Worm (Caenorhabditis elegans) whole organism, L3 larva: ENCODE data around the gene F07C3.3.

Source experiments
- R02D3.7 ChIP-seq: fragments of 150-350 bp; optimal IDR thresholded peaks from 2 replicates; lab custom pipeline; 2014; ENCODE audit warnings: missing biosample characterization, missing genetic modification characterization
- ama-1 ChIP-seq: fragments of 150-350 bp; optimal IDR thresholded peaks from 2 replicates; lab custom pipeline; 2018
- ceh-16 ChIP-seq: sonication (generic microtip); optimal IDR thresholded peaks from 2 replicates; lab custom pipeline; 2017; ENCODE audit warnings: missing biosample characterization, missing genetic modification characterization
- ceh-28 ChIP-seq: fragments of 150-350 bp; optimal IDR thresholded peaks from 2 replicates; lab custom pipeline; 2014; ENCODE audit warnings: missing biosample characterization, missing genetic modification reagents, missing genetic modification characterization
- ceh-82 ChIP-seq: fragments of 150-350 bp; optimal IDR thresholded peaks from 2 replicates; lab custom pipeline; 2014; ENCODE audit warnings: missing biosample characterization, missing genetic modification characterization
- ceh-9 ChIP-seq: sonication (generic microtip); optimal IDR thresholded peaks from 2 replicates; lab custom pipeline; 2018; ENCODE audit warnings: missing biosample characterization, missing genetic modification characterization
- daf-12 ChIP-seq: fragments of 150-350 bp; optimal IDR thresholded peaks from 2 replicates; lab custom pipeline; 2014; ENCODE audit warnings: missing biosample characterization, missing genetic modification reagents, missing genetic modification characterization
- egl-27 ChIP-seq: sonication (generic microtip); optimal IDR thresholded peaks from 4 replicates; lab custom pipeline; 2017; ENCODE audit warnings: missing biosample characterization, missing genetic modification reagents, missing genetic modification characterization
- egl-5 ChIP-seq: fragments of 150-350 bp; optimal IDR thresholded peaks from 2 replicates; lab custom pipeline; 2017; ENCODE audit warnings: missing biosample characterization, missing genetic modification reagents, missing genetic modification characterization, inconsistent platforms
- elt-1 ChIP-seq: fragments of 150-350 bp; optimal IDR thresholded peaks from 2 replicates; lab custom pipeline; 2014; ENCODE audit warnings: missing biosample characterization, missing genetic modification characterization
- elt-2 ChIP-seq: sonication (generic microtip); optimal IDR thresholded peaks from 2 replicates; lab custom pipeline; 2016; ENCODE audit warnings: missing genetic modification reagents, mild to moderate bottlenecking, missing genetic modification characterization, missing compliant biosample characterization
- eor-1 ChIP-seq, 2 experiments: fragments of 150-350 bp; optimal IDR thresholded peaks; 2 replicates each; lab custom pipeline; 2014 to 2018; ENCODE audit warnings: missing biosample characterization in 2 of 2, missing genetic modification characterization in 2 of 2
- fkh-10 ChIP-seq: sonication (generic microtip); optimal IDR thresholded peaks from 2 replicates; lab custom pipeline; 2017; ENCODE audit warnings: missing biosample characterization, missing genetic modification reagents, missing genetic modification characterization
- fkh-2 ChIP-seq: fragments of 150-350 bp; optimal IDR thresholded peaks from 2 replicates; lab custom pipeline; 2014; ENCODE audit warnings: missing biosample characterization, missing genetic modification reagents, missing genetic modification characterization
- hmg-11 ChIP-seq: sonication (generic microtip); optimal IDR thresholded peaks from 2 replicates; lab custom pipeline; 2016; ENCODE audit warnings: missing genetic modification characterization, missing compliant biosample characterization
- lin-15B ChIP-seq: fragments of 150-350 bp; optimal IDR thresholded peaks from 2 replicates; lab custom pipeline; 2014; ENCODE audit warnings: missing biosample characterization, missing genetic modification characterization
- lin-39 ChIP-seq: fragments of 150-350 bp; optimal IDR thresholded peaks from 2 replicates; lab custom pipeline; 2018; ENCODE audit warnings: missing biosample characterization, missing genetic modification reagents, missing genetic modification characterization
- lsy-12 ChIP-seq: sonication (generic microtip); optimal IDR thresholded peaks from 2 replicates; lab custom pipeline; 2016; ENCODE audit warnings: mild to moderate bottlenecking, missing genetic modification characterization, missing compliant biosample characterization
- mml-1 ChIP-seq: fragments of 150-350 bp; sonication (generic microtip); optimal IDR thresholded peaks from 3 replicates; lab custom pipeline; 2014; ENCODE audit warnings: missing biosample characterization, missing genetic modification characterization
- nfya-1 ChIP-seq: sonication (generic microtip); optimal IDR thresholded peaks from 2 replicates; lab custom pipeline; 2017; ENCODE audit warnings: missing genetic modification characterization, mild to moderate bottlenecking, missing compliant biosample characterization, antibody characterized with exemption, moderate library complexity; ENCODE audit not compliant: insufficient read depth
- nhr-11 ChIP-seq: fragments of 150-350 bp; optimal IDR thresholded peaks from 2 replicates; lab custom pipeline; 2014; ENCODE audit warnings: missing biosample characterization, missing genetic modification characterization
- nhr-12 ChIP-seq: fragments of 150-350 bp; optimal IDR thresholded peaks from 2 replicates; lab custom pipeline; 2014; ENCODE audit warnings: missing biosample characterization, missing genetic modification characterization
- nhr-23 ChIP-seq: fragments of 150-350 bp; optimal IDR thresholded peaks from 2 replicates; lab custom pipeline; 2014; ENCODE audit warnings: missing biosample characterization, missing genetic modification reagents, missing genetic modification characterization
- nhr-237 ChIP-seq: fragments of 150-350 bp; optimal IDR thresholded peaks from 2 replicates; lab custom pipeline; 2014; ENCODE audit warnings: missing biosample characterization, missing genetic modification characterization
- nhr-25 ChIP-seq: sonication (generic microtip); optimal IDR thresholded peaks from 2 replicates; lab custom pipeline; 2017; ENCODE audit warnings: missing biosample characterization, missing genetic modification characterization
- nhr-43 ChIP-seq: sonication (generic microtip); optimal IDR thresholded peaks from 2 replicates; lab custom pipeline; 2016; ENCODE audit warnings: mild to moderate bottlenecking, missing genetic modification characterization, missing compliant biosample characterization; ENCODE audit not compliant: poor library complexity, severe bottlenecking
- nhr-67 ChIP-seq: fragments of 150-350 bp; optimal IDR thresholded peaks from 2 replicates; lab custom pipeline; 2014; ENCODE audit warnings: missing biosample characterization, missing genetic modification characterization
- nhr-77 ChIP-seq: fragments of 150-350 bp; optimal IDR thresholded peaks from 2 replicates; lab custom pipeline; 2014; ENCODE audit warnings: missing biosample characterization, missing genetic modification characterization
- pha-4 ChIP-seq: fragments of 150-350 bp; optimal IDR thresholded peaks from 2 replicates; lab custom pipeline; 2014; ENCODE audit warnings: missing biosample characterization, missing genetic modification reagents, missing genetic modification characterization
- pqm-1 ChIP-seq: fragments of 150-350 bp; optimal IDR thresholded peaks from 2 replicates; lab custom pipeline; 2017; ENCODE audit warnings: missing biosample characterization, missing genetic modification characterization, inconsistent platforms
- skn-1 ChIP-seq: fragments of 150-350 bp; optimal IDR thresholded peaks from 2 replicates; lab custom pipeline; 2014; ENCODE audit warnings: missing biosample characterization, missing genetic modification characterization
- snpc-4 ChIP-seq: fragments of 150-350 bp; optimal IDR thresholded peaks from 2 replicates; lab custom pipeline; 2014; ENCODE audit warnings: missing biosample characterization, missing genetic modification characterization
- tbx-2 ChIP-seq: sonication (generic microtip); optimal IDR thresholded peaks from 2 replicates; lab custom pipeline; 2016; ENCODE audit warnings: mild to moderate bottlenecking, missing genetic modification characterization, missing compliant biosample characterization
- unc-62 ChIP-seq: fragments of 150-350 bp; sonication (generic microtip); optimal IDR thresholded peaks from 4 replicates; lab custom pipeline; 2014; ENCODE audit warnings: missing biosample characterization, missing genetic modification reagents, missing genetic modification characterization
- zag-1 ChIP-seq: fragments of 150-350 bp; optimal IDR thresholded peaks from 2 replicates; lab custom pipeline; 2014; ENCODE audit warnings: missing biosample characterization, missing genetic modification characterization
- ztf-11 ChIP-seq: fragments of 150-350 bp; optimal IDR thresholded peaks from 2 replicates; lab custom pipeline; 2014; ENCODE audit warnings: missing biosample characterization, missing genetic modification characterization
- ztf-4 ChIP-seq: fragments of 150-350 bp; optimal IDR thresholded peaks from 2 replicates; lab custom pipeline; 2014; ENCODE audit warnings: missing biosample characterization, missing genetic modification characterization

F07C3.3 gene

DNA sequence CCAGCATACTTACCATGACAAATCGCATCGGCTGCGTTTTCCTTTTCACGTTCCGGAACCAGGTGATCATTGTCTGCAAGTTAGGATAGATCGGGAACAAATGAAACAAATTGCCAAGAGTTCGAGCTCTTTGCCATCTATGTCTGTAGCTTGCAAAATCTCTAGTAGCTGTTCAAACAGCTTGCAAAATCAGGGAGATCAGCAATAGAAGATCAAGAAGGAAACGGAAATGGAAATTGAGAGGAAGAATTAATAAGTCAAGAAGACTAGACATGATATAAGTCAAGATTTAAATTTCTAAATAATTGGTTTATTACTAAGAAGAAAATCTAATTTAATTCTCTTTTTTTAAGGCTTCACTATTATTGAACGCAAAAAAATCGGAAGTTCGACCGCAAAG, at the start of gene F07C3.3:
Gene F07C3.3 (minus strand): TSS at position 101 of the 400 bp plus-strand sequence.
- TF ChIP-seq ceh-9 (tag; lab: Kevin White, UChicago) (no peak), nfya-1 (tag; lab: Kevin White, UChicago) (no peak), elt-2 (no peak), pqm-1 (no peak), daf-12 (tag; lab: Kevin White, UChicago) (no peak), unc-62 (GFP tag; lab: Kevin White, UChicago) (no peak), mml-1 (no peak), eor-1 (tag; optimal IDR thresholded peaks at IDR 0.05; lab: Kevin White, UChicago) (no peak), nhr-67 (tag; lab: Kevin White, UChicago) (no peak), egl-5 (tag; lab: Kevin White, UChicago) (no peak), pha-4 (tag; lab: Kevin White, UChicago) (no peak)
- TF ChIP-seq, all 47 proteins: peak for 0

DNA sequence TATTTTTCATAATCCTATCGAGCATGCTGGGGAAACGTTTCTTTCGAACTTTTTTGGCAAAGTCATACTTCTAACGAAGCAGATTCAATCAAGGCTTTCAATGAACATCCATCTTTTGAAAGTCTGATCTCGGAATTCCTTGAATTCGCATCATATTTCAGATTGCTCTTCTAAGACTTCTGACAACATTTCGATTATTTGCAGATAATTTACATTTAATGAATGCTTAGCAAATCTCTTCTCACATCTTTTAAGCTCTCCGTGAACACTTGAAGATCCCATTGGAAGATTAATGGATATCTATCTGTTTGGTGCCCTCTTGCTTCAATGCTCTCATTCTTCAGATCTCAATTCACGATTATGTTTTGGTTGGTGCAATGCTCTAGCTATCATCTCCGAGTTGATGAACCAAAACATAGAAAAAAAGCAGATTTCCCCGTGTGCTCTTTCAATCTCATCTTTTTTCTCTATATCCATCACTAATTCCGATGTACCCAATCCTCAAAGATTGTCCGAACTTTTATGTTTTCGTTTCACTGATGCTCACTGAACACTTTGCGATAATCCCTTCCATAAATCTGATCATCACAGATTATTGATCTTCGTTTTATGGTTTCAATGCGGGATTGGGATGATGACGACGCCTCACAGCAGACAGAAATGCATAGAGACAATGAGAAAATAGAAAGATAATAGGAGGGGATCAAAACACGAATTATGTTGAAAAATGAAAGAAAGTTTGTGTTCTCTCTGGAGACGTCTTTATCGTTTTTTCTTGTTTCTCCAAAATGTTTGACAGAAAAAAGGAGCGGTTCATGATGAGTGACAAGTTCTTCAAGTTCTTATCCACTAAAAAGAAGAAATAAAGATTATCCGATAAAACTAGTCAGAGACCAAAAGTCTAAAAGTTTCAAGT, 42.2 kb upstream of the F07C3.3 start:
- TF ChIP-seq unc-62 (GFP tag; lab: Kevin White, UChicago) (peak; percentile 56), nhr-43 (tag; lab: Kevin White, UChicago) (peak; percentile 66), elt-1 (tag; lab: Kevin White, UChicago) (peak; percentile 85), lin-15B (no peak), nhr-23 (peak; percentile 7), skn-1 (tag; lab: Kevin White, UChicago) (no peak)

DNA sequence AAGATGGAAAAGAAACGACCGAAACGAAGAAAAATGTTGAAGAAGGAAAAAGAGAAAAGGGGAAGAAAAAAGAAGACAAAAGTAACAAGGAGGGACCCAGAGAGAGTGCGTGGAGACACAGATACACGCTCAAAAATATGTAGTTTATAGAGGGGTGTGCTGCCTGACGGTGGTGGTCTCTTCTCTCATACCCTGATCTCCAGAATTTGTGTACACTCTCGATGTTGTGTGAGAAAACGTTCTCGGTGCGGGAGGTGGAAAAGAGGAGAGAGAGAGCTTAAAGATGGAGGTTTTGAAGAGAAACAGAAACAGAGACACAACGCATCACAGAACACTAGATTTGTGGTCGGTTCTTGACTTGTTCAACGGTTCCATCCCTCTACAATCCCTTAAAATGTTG, 41.4 kb upstream of the F07C3.3 start:
- TF ChIP-seq nhr-43 (tag; lab: Kevin White, UChicago) (peak; percentile 40), ceh-16 (no peak), ama-1 (lab: Kevin White, UChicago) (no peak), lin-39 (peak; percentile 95), nfya-1 (tag; lab: Kevin White, UChicago) (peak; percentile 70), fkh-2 (tag; lab: Kevin White, UChicago) (no peak), hmg-11 (peak; percentile 79), nhr-11 (tag; lab: Kevin White, UChicago) (no peak), ztf-4 (tag; lab: Kevin White, UChicago) (no peak), unc-62 (GFP tag; lab: Kevin White, UChicago) (peak; percentile 53), tbx-2 (tag; lab: Kevin White, UChicago) (peak; percentile 31), R02D3.7 (peak; percentile 9), zag-1 (tag; lab: Kevin White, UChicago) (no peak), egl-5 (tag; lab: Kevin White, UChicago) (peak; percentile 8), fkh-10 (GFP tag; lab: Kevin White, UChicago) (peak; percentile 46), daf-12 (tag; lab: Kevin White, UChicago) (no peak), nhr-237 (tag; lab: Kevin White, UChicago) (no peak), nhr-12 (tag; lab: Kevin White, UChicago) (no peak), pqm-1 (no peak), lin-15B (peak; percentile 45), nhr-77 (tag; lab: Kevin White, UChicago) (no peak), ztf-11 (tag; lab: Kevin White, UChicago) (no peak), nhr-67 (tag; lab: Kevin White, UChicago) (no peak), ceh-28 (peak; percentile 59), ceh-82 (tag; lab: Kevin White, UChicago) (no peak), nhr-25 (tag; lab: Kevin White, UChicago) (no peak), pha-4 (tag; lab: Kevin White, UChicago) (peak; percentile 33), skn-1 (tag; lab: Kevin White, UChicago) (no peak), egl-27 (tag; lab: Kevin White, UChicago) (peak; percentile 21), lsy-12 (tag; lab: Kevin White, UChicago) (no peak), snpc-4 (tag; lab: Kevin White, UChicago) (peak; percentile 45)
- TF ChIP-seq, all 47 proteins: peak for 14
